Fruit fly (Drosophila melanogaster) whole organism, embryonic: ENCODE measurements around the gene CaMKI.
A peak's percentile ranks its signal among the peaks of the same experiment; 100 is the strongest.

Experiments used
- Ada2b ChIP-seq: fragments of 200-800 bp; sonication (Bioruptor generic); IDR thresholded peaks from 2 replicates; pipeline ENCODE4 v1.3.6; 2022; ENCODE audit warnings: missing biosample characterization, missing genetic modification characterization
- B-H2 ChIP-seq: fragments of 200-800 bp; sonication (Bioruptor generic); optimal IDR thresholded peaks from 2 replicates; lab custom pipeline; 2018; ENCODE audit warnings: missing biosample characterization, mild to moderate bottlenecking, missing genetic modification characterization
- Blimp-1 ChIP-seq: fragments of 200-800 bp; sonication (Bioruptor generic); optimal IDR thresholded peaks from 3 replicates; lab custom pipeline; 2018; ENCODE audit warnings: missing biosample characterization, missing genetic modification characterization, mild to moderate bottlenecking, moderate library complexity, missing genetic modification reagents
- CG1024 ChIP-seq: fragments of 200-800 bp; sonication (Bioruptor generic); IDR thresholded peaks from 2 replicates; pipeline ENCODE4 v1.3.6; 2022; ENCODE audit warnings: missing biosample characterization, missing genetic modification characterization
- CG10543 ChIP-seq: fragments of 200-800 bp; sonication (Bioruptor generic); optimal IDR thresholded peaks from 3 replicates; lab custom pipeline; 2017; ENCODE audit warnings: missing biosample characterization, mild to moderate bottlenecking, missing genetic modification characterization, moderate library complexity
- CG11398 ChIP-seq: fragments of 200-800 bp; sonication (Bioruptor generic); optimal IDR thresholded peaks from 2 replicates; lab custom pipeline; 2016; ENCODE audit warnings: missing biosample characterization, missing genetic modification characterization
- CG12155 ChIP-seq: fragments of 200-800 bp; sonication (Bioruptor generic); optimal IDR thresholded peaks from 3 replicates; lab custom pipeline; 2016; ENCODE audit warnings: missing biosample characterization, missing genetic modification characterization
- CG12219 ChIP-seq: fragments of 200-800 bp; sonication (Bioruptor generic); optimal IDR thresholded peaks from 3 replicates; lab custom pipeline; 2018; ENCODE audit warnings: missing biosample characterization, mild to moderate bottlenecking, missing genetic modification characterization
- CG14441 ChIP-seq: fragments of 200-800 bp; sonication (Bioruptor generic); IDR thresholded peaks from 2 replicates; pipeline ENCODE4 v1.3.6; 2022; ENCODE audit warnings: missing biosample characterization, missing genetic modification characterization
- CG1647 ChIP-seq: fragments of 200-800 bp; sonication (Bioruptor generic); optimal IDR thresholded peaks from 3 replicates; lab custom pipeline; 2016; ENCODE audit warnings: missing biosample characterization, missing genetic modification characterization
- CG17612 ChIP-seq: fragments of 200-800 bp; sonication (Bioruptor generic); IDR thresholded peaks from 2 replicates; pipeline ENCODE4 v1.3.6; 2022; ENCODE audit warnings: missing biosample characterization, missing genetic modification characterization
- CG18011 ChIP-seq: fragments of 200-800 bp; sonication (Bioruptor generic); optimal IDR thresholded peaks from 2 replicates; lab custom pipeline; 2017; ENCODE audit warnings: missing biosample characterization, missing genetic modification characterization, mild to moderate bottlenecking, moderate library complexity, missing genotype
- CG18599 ChIP-seq: fragments of 200-800 bp; sonication (Bioruptor generic); optimal IDR thresholded peaks from 3 replicates; lab custom pipeline; 2017; ENCODE audit warnings: missing biosample characterization, missing genetic modification characterization, mild to moderate bottlenecking, moderate library complexity, missing genetic modification reagents
- CG4424 ChIP-seq: fragments of 200-800 bp; sonication (Bioruptor generic); optimal IDR thresholded peaks from 3 replicates; lab custom pipeline; 2016; ENCODE audit warnings: missing biosample characterization, missing genetic modification characterization
- CG4730 ChIP-seq: fragments of 200-800 bp; sonication (Bioruptor generic); IDR thresholded peaks from 2 replicates; pipeline ENCODE4 v1.3.6; 2022; ENCODE audit warnings: missing biosample characterization, missing genetic modification characterization
- CG5245 ChIP-seq: fragments of 200-800 bp; sonication (Bioruptor generic); optimal IDR thresholded peaks from 3 replicates; lab custom pipeline; 2016; ENCODE audit warnings: missing biosample characterization, missing genetic modification characterization
- CG6254 ChIP-seq: fragments of 200-800 bp; sonication (Bioruptor generic); optimal IDR thresholded peaks from 3 replicates; lab custom pipeline; 2017; ENCODE audit warnings: mild to moderate bottlenecking, missing biosample characterization, missing genetic modification reagents, missing genetic modification characterization
- CG6272 ChIP-seq: fragments of 200-800 bp; sonication (Bioruptor generic); IDR thresholded peaks from 2 replicates; pipeline ENCODE4 v1.3.6; 2022; ENCODE audit warnings: missing biosample characterization, missing genetic modification characterization
- CG6765 ChIP-seq: fragments of 200-800 bp; sonication (Bioruptor generic); optimal IDR thresholded peaks from 3 replicates; lab custom pipeline; 2017; ENCODE audit warnings: missing biosample characterization, mild to moderate bottlenecking, missing genetic modification characterization
- CG7357 ChIP-seq: fragments of 200-800 bp; sonication (Bioruptor generic); IDR thresholded peaks from 3 replicates; pipeline ENCODE4 v1.3.6; 2022; ENCODE audit warnings: missing biosample characterization, missing genetic modification characterization
- CG7556 ChIP-seq: fragments of 200-800 bp; sonication (Bioruptor generic); optimal IDR thresholded peaks from 2 replicates; lab custom pipeline; 2017; ENCODE audit warnings: missing biosample characterization, mild to moderate bottlenecking, missing genetic modification characterization
- CG7839 ChIP-seq: fragments of 200-800 bp; sonication (Bioruptor generic); optimal IDR thresholded peaks from 3 replicates; lab custom pipeline; 2018; ENCODE audit warnings: missing biosample characterization, mild to moderate bottlenecking, missing genetic modification characterization, moderate library complexity
- CG8924 ChIP-seq: fragments of 200-800 bp; optimal IDR thresholded peaks from 3 replicates; lab custom pipeline; 2019; ENCODE audit warnings: missing biosample characterization, mild to moderate bottlenecking, missing genetic modification characterization, moderate library complexity
- CG9727 ChIP-seq: fragments of 200-800 bp; sonication (Bioruptor generic); optimal IDR thresholded peaks from 3 replicates; lab custom pipeline; 2017; ENCODE audit warnings: missing biosample characterization, mild to moderate bottlenecking, missing genetic modification characterization
- CkIIα-i1 ChIP-seq: fragments of 200-800 bp; sonication (Bioruptor generic); IDR thresholded peaks from 2 replicates; pipeline ENCODE4 v1.3.6; 2022; ENCODE audit warnings: missing biosample characterization, missing genetic modification characterization
- Dp ChIP-seq: fragments of 200-800 bp; sonication (Bioruptor generic); optimal IDR thresholded peaks from 2 replicates; lab custom pipeline; 2018; ENCODE audit warnings: missing biosample characterization, mild to moderate bottlenecking, missing genetic modification characterization, moderate library complexity
- Eip74EF ChIP-seq, 2 experiments: fragments of 200-800 bp in 1 of 2; fragments of >200 bp in 1 of 2; sonication (Bioruptor generic) in 1 of 2; optimal IDR thresholded peaks; 2 replicates each; lab custom pipeline; 2017 to 2019; ENCODE audit warnings: missing biosample characterization in 2 of 2, missing genetic modification characterization in 2 of 2, mild to moderate bottlenecking in 1 of 2, moderate library complexity in 1 of 2
- Mad ChIP-seq: fragments of 200-800 bp; sonication (Bioruptor generic); optimal IDR thresholded peaks from 2 replicates; lab custom pipeline; 2016; ENCODE audit warnings: missing biosample characterization, missing genetic modification characterization
- Max ChIP-seq: fragments of 200-800 bp; sonication (Bioruptor generic); optimal IDR thresholded peaks from 2 replicates; lab custom pipeline; 2016; ENCODE audit warnings: missing biosample characterization, mild to moderate bottlenecking, missing genetic modification characterization
- Oaz ChIP-seq: fragments of 200-800 bp; sonication (Bioruptor generic); IDR thresholded peaks from 2 replicates; pipeline ENCODE4 v1.3.6; 2022; ENCODE audit warnings: missing biosample characterization, missing genetic modification characterization
- Six4 ChIP-seq: fragments of 200-800 bp; sonication (Bioruptor generic); optimal IDR thresholded peaks from 2 replicates; lab custom pipeline; 2016; ENCODE audit warnings: missing biosample characterization, missing genetic modification characterization
- Spps ChIP-seq: fragments of 200-800 bp; sonication (Bioruptor generic); optimal IDR thresholded peaks from 2 replicates; lab custom pipeline; 2018; ENCODE audit warnings: missing biosample characterization, mild to moderate bottlenecking, missing genetic modification characterization
- Sry-δ ChIP-seq: fragments of 200-800 bp; sonication (Bioruptor generic); optimal IDR thresholded peaks from 2 replicates; lab custom pipeline; 2016; ENCODE audit warnings: missing biosample characterization, missing genetic modification characterization
- Ssrp ChIP-seq: fragments of 200-800 bp; sonication (Bioruptor generic); optimal IDR thresholded peaks from 2 replicates; lab custom pipeline; 2018; ENCODE audit warnings: missing biosample characterization, mild to moderate bottlenecking, missing genetic modification characterization, moderate library complexity
- disco-r ChIP-seq: fragments of 200-800 bp; sonication (Bioruptor generic); optimal IDR thresholded peaks from 2 replicates; lab custom pipeline; 2016; ENCODE audit warnings: missing biosample characterization, missing genetic modification characterization
- dysf ChIP-seq: fragments of 200-800 bp; sonication (Bioruptor generic); IDR thresholded peaks from 3 replicates; pipeline ENCODE4 v1.3.6; 2022; ENCODE audit warnings: missing biosample characterization, missing genetic modification characterization
- eve ChIP-seq, 2 experiments: fragments of >200 bp; optimal IDR thresholded peaks; 2 replicates each; lab custom pipeline; 2017; ENCODE audit warnings: missing biosample characterization in 2 of 2, missing genetic modification characterization in 2 of 2
- fd64A ChIP-seq: fragments of 200-800 bp; sonication (Bioruptor generic); optimal IDR thresholded peaks from 3 replicates; lab custom pipeline; 2018; ENCODE audit warnings: missing biosample characterization, mild to moderate bottlenecking, missing genetic modification characterization
- fru ChIP-seq: fragments of >200 bp; optimal IDR thresholded peaks from 2 replicates; lab custom pipeline; 2017
- ftz-f1 ChIP-seq: fragments of 200-800 bp; sonication (Bioruptor generic); optimal IDR thresholded peaks from 2 replicates; lab custom pipeline; 2016; ENCODE audit warnings: missing biosample characterization, missing genetic modification characterization
- gsb ChIP-seq: fragments of 200-800 bp; sonication (Bioruptor generic); IDR thresholded peaks from 2 replicates; pipeline ENCODE4 v1.3.6; 2022; ENCODE audit warnings: missing biosample characterization, missing genetic modification characterization
- jing ChIP-seq: fragments of 200-800 bp; sonication (Bioruptor generic); optimal IDR thresholded peaks from 2 replicates; lab custom pipeline; 2018; ENCODE audit warnings: missing biosample characterization, mild to moderate bottlenecking, missing genetic modification characterization
- mirr ChIP-seq: fragments of 200-800 bp; sonication (Bioruptor generic); optimal IDR thresholded peaks from 3 replicates; lab custom pipeline; 2018; ENCODE audit warnings: missing biosample characterization, mild to moderate bottlenecking, missing genetic modification characterization
- pho ChIP-seq: fragments of 200-800 bp; sonication (Bioruptor generic); optimal IDR thresholded peaks from 2 replicates; lab custom pipeline; 2016; ENCODE audit warnings: missing biosample characterization, missing genetic modification characterization
- rib ChIP-seq: fragments of 200-800 bp; sonication (Bioruptor generic); IDR thresholded peaks from 2 replicates; pipeline ENCODE4 v1.3.6; 2022; ENCODE audit warnings: missing biosample characterization, missing genetic modification characterization
- row ChIP-seq: fragments of 200-800 bp; sonication (Bioruptor generic); IDR thresholded peaks from 3 replicates; pipeline ENCODE4 v1.3.6; 2022; ENCODE audit warnings: missing biosample characterization, missing genetic modification characterization
- run ChIP-seq: fragments of 200-800 bp; sonication (Bioruptor generic); optimal IDR thresholded peaks from 3 replicates; lab custom pipeline; 2018; ENCODE audit warnings: missing biosample characterization, mild to moderate bottlenecking, missing genetic modification characterization
- sd ChIP-seq: fragments of 200-800 bp; sonication (Bioruptor generic); optimal IDR thresholded peaks from 3 replicates; lab custom pipeline; 2018; ENCODE audit warnings: missing biosample characterization, mild to moderate bottlenecking, missing genetic modification characterization, moderate library complexity
- slou ChIP-seq: fragments of 200-800 bp; sonication (Bioruptor generic); optimal IDR thresholded peaks from 3 replicates; lab custom pipeline; 2016; ENCODE audit warnings: missing biosample characterization, missing genetic modification characterization
- tap ChIP-seq: fragments of 200-800 bp; optimal IDR thresholded peaks from 3 replicates; lab custom pipeline; 2019; ENCODE audit warnings: missing biosample characterization, mild to moderate bottlenecking, missing genetic modification characterization, moderate library complexity

Gene CaMKI

DNA sequence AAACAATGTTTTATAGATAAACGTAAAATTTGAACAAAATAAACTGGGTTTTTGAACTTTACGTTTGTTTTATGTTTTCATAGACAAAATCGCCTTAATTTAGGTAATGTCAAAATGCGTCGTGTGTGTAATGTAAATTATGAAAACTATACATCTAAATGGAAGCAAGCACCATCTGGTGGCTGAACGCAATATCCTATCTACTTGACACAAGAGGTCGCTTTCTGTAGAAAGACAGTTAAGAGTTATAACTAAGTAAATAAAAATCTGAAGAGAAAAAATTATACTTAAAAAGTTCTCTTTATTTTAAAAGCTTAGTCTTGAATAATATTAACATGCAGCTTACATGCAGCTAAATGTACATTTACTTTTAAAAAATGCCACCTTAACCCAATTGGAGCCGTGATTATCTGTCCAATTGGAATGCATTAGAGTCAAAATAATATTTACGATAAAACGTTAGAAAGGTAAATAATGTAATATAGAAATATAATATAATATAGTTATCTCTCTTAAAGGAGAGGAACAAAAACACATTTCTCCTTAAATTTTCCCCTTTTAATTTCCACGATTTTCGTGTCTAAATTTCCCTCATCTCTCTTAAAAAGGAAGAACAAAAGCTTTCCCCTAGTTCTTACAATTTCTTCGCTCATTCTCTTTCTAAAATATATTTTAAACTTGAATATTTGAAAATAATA lies 20.5 kb upstream of the CaMKI start (continued):
- TF ChIP-seq CG18011 = peak; percentile 74
- TF ChIP-seq ftz-f1 (GFP tag; lab: Kevin White, UChicago) = peak; percentile 33
- TF ChIP-seq dysf (GFP tag; lab: Robert Waterston, UW) = peak; percentile 91
- peak; percentile 90 for TF ChIP-seq CG11398 (GFP tag; lab: Kevin White, UChicago)
- TF ChIP-seq CG6765 = peak; percentile 88
- peak; percentile 89 for TF ChIP-seq CG4730
- TF ChIP-seq Dp (GFP tag; lab: Kevin White, UChicago) = peak; percentile 26
- TF ChIP-seq row (GFP tag; lab: Robert Waterston, UW) = peak; percentile 61; the same call in 2 of the 3 replicates
- peak; percentile 91 for TF ChIP-seq Max (GFP tag; lab: Kevin White, UChicago)
- TF ChIP-seq fd64A (GFP tag; lab: Kevin White, UChicago) = no peak
- peak; percentile 90 for TF ChIP-seq CG1647 (GFP tag; lab: Kevin White, UChicago)
- peak; percentile 93 for TF ChIP-seq disco-r (GFP tag; lab: Kevin White, UChicago)
- TF ChIP-seq run (tag; lab: Kevin White, UChicago) = peak; percentile 31
- TF ChIP-seq mirr (GFP tag; lab: Kevin White, UChicago) = no peak
- TF ChIP-seq CG4424 (GFP tag; lab: Kevin White, UChicago) = peak; percentile 96
- TF ChIP-seq rib (GFP tag; lab: Robert Waterston, UW) = peak; percentile 82
- peak; percentile 43; the same call in 2 of the 3 replicates for TF ChIP-seq CG7357 (GFP tag; lab: Robert Waterston, UW)
- peak; percentile 78; the same call in 1 of the 2 replicates for TF ChIP-seq Ada2b (GFP tag; lab: Robert Waterston, UW)
- TF ChIP-seq slou = peak; percentile 88
- peak; percentile 90 for TF ChIP-seq Six4
- TF ChIP-seq Eip74EF (GFP tag; optimal IDR thresholded peaks at IDR 0.05; lab: Kevin White, UChicago) = no peak
- peak; percentile 91 for TF ChIP-seq CG7839 (tag; lab: Kevin White, UChicago)
- peak; percentile 78 for TF ChIP-seq tap (tag; lab: Kevin White, UChicago)
- TF ChIP-seq Spps (tag; lab: Kevin White, UChicago) = peak; percentile 69
- no peak for TF ChIP-seq Ssrp (tag; lab: Kevin White, UChicago)
- TF ChIP-seq CG9727 (GFP tag; lab: Kevin White, UChicago) = peak; percentile 88
- no peak for TF ChIP-seq fru (lab: Kevin White, UChicago)
- TF ChIP-seq eve (GFP tag; optimal IDR thresholded peaks at IDR 0.05; lab: Kevin White, UChicago) = peak in 1 of 2 experiments; percentile 86
- peak; percentile 90 for TF ChIP-seq pho (GFP tag; lab: Kevin White, UChicago)
- no peak; the same call in 1 of the 2 replicates for TF ChIP-seq gsb
- TF ChIP-seq CG8924 (tag; lab: Kevin White, UChicago) = peak; percentile 72
- peak; percentile 83 for TF ChIP-seq jing (GFP tag; lab: Kevin White, UChicago)
- peak; percentile 89 for TF ChIP-seq CG6254 (GFP tag; lab: Kevin White, UChicago)
- no peak; the same call in 1 of the 2 replicates for TF ChIP-seq CkIIα-i1 (GFP tag; lab: Robert Waterston, UW)
- TF ChIP-seq CG7556 (GFP tag; lab: Kevin White, UChicago) = peak; percentile 61
- peak; percentile 63 for TF ChIP-seq Sry-δ (GFP tag; lab: Kevin White, UChicago)
- peak; percentile 87 for TF ChIP-seq CG12219 (GFP tag; lab: Kevin White, UChicago)
- peak; percentile 91; the same call in 1 of the 2 replicates for TF ChIP-seq CG1024
- peak; percentile 94 for TF ChIP-seq Mad (GFP tag; lab: Kevin White, UChicago)
- TF ChIP-seq CG18599 (GFP tag; lab: Kevin White, UChicago) = peak; percentile 84
- TF ChIP-seq Blimp-1 (GFP tag; lab: Kevin White, UChicago) = no peak
- no peak for TF ChIP-seq sd
- TF ChIP-seq CG5245 = peak; percentile 98
- TF ChIP-seq CG6272 (GFP tag; lab: Robert Waterston, UW) = no peak
- TF ChIP-seq B-H2 (GFP tag; lab: Kevin White, UChicago) = peak; percentile 94
- peak; percentile 87; the same call in 1 of the 2 replicates for TF ChIP-seq CG14441 (GFP tag; lab: Robert Waterston, UW)
- peak; percentile 75 for TF ChIP-seq CG17612 (GFP tag; lab: Robert Waterston, UW)
- peak; percentile 77 for TF ChIP-seq CG12155
- peak; percentile 87 for TF ChIP-seq Oaz
- TF ChIP-seq CG10543 (GFP tag; lab: Kevin White, UChicago) = peak; percentile 69
